Fruit fly (Drosophila melanogaster) whole organism, embryonic: Measurements from ENCODE around the gene CG9992.

ENCODE experiments used
- CG10321 ChIP-seq: fragments of 200-800 bp; sonication (Bioruptor generic); IDR thresholded peaks from 2 replicates; pipeline ENCODE4 v1.3.6; 2022; ENCODE audit warnings: missing biosample characterization, missing genetic modification characterization
- CG12391 ChIP-seq: fragments of 200-800 bp; sonication (Bioruptor generic); optimal IDR thresholded peaks from 3 replicates; lab custom pipeline; 2018; ENCODE audit warnings: missing biosample characterization, mild to moderate bottlenecking, missing genetic modification characterization, moderate library complexity
- CG15696 ChIP-seq: fragments of 200-800 bp; sonication (Bioruptor generic); optimal IDR thresholded peaks from 2 replicates; lab custom pipeline; 2019; ENCODE audit warnings: missing biosample characterization, mild to moderate bottlenecking, missing genetic modification characterization, moderate library complexity
- CG1792 ChIP-seq: fragments of 200-800 bp; sonication (Bioruptor generic); optimal IDR thresholded peaks from 2 replicates; lab custom pipeline; 2016; ENCODE audit warnings: missing biosample characterization, missing genetic modification characterization
- CG1832 ChIP-seq: fragments of 200-800 bp; sonication (Bioruptor generic); optimal IDR thresholded peaks from 2 replicates; lab custom pipeline; 2017; ENCODE audit warnings: missing biosample characterization, mild to moderate bottlenecking, missing genetic modification characterization, inconsistent platforms
- CG2678 ChIP-seq: fragments of 200-800 bp; sonication (Bioruptor generic); optimal IDR thresholded peaks from 3 replicates; lab custom pipeline; 2019; ENCODE audit warnings: missing biosample characterization, mild to moderate bottlenecking, missing genetic modification characterization, moderate library complexity
- CG32772 ChIP-seq: fragments of 200-800 bp; sonication (Bioruptor generic); IDR thresholded peaks from 2 replicates; pipeline ENCODE4 v1.3.6; 2022; ENCODE audit warnings: missing biosample characterization, missing genetic modification characterization
- CG43689 ChIP-seq: fragments of 200-800 bp; sonication (Bioruptor generic); IDR thresholded peaks from 2 replicates; pipeline ENCODE4 v1.3.6; 2022; ENCODE audit warnings: missing biosample characterization, missing genetic modification characterization
- CG4404 ChIP-seq: fragments of 200-800 bp; sonication (Bioruptor generic); IDR thresholded peaks from 2 replicates; pipeline ENCODE4 v1.3.6; 2022; ENCODE audit warnings: missing biosample characterization, missing genetic modification characterization
- CG6813 ChIP-seq: fragments of 200-800 bp; sonication (Bioruptor generic); optimal IDR thresholded peaks from 2 replicates; lab custom pipeline; 2017; ENCODE audit warnings: missing biosample characterization, missing genetic modification characterization, mild to moderate bottlenecking, moderate library complexity, missing genetic modification reagents
- CG7839 ChIP-seq: fragments of 200-800 bp; sonication (Bioruptor generic); optimal IDR thresholded peaks from 3 replicates; lab custom pipeline; 2018; ENCODE audit warnings: missing biosample characterization, mild to moderate bottlenecking, missing genetic modification characterization, moderate library complexity
- CG7963 ChIP-seq: fragments of 200-800 bp; sonication (Bioruptor generic); IDR thresholded peaks from 3 replicates; pipeline ENCODE4 v1.3.6; 2022; ENCODE audit warnings: missing biosample characterization, missing genetic modification characterization; ENCODE audit not compliant: partially characterized antibody
- CG7987 ChIP-seq: fragments of 200-800 bp; sonication (Bioruptor generic); optimal IDR thresholded peaks from 2 replicates; lab custom pipeline; 2018; ENCODE audit warnings: missing biosample characterization, mild to moderate bottlenecking, missing genetic modification characterization, moderate library complexity
- CG8924 ChIP-seq: fragments of 200-800 bp; optimal IDR thresholded peaks from 3 replicates; lab custom pipeline; 2019; ENCODE audit warnings: missing biosample characterization, mild to moderate bottlenecking, missing genetic modification characterization, moderate library complexity
- Camta ChIP-seq: fragments of 200-800 bp; sonication (Bioruptor generic); optimal IDR thresholded peaks from 2 replicates; lab custom pipeline; 2016; ENCODE audit warnings: missing biosample characterization, missing genetic modification characterization
- CoRest ChIP-seq: fragments of 200-800 bp; sonication (Bioruptor generic); optimal IDR thresholded peaks from 3 replicates; lab custom pipeline; 2018; ENCODE audit warnings: missing biosample characterization, mild to moderate bottlenecking, missing genetic modification characterization, moderate library complexity
- D ChIP-seq, 2 experiments: fragments of 200-800 bp in 1 of 2; fragments of >200 bp in 1 of 2; sonication (Bioruptor generic) in 1 of 2; optimal IDR thresholded peaks; 2 replicates in 1 of 2; 3 replicates in 1 of 2; lab custom pipeline; 2017; ENCODE audit warnings: mild to moderate bottlenecking in 1 of 2, missing biosample characterization in 1 of 2, missing genetic modification characterization in 1 of 2, missing genetic modification reagents in 1 of 2
- Dbx ChIP-seq: fragments of 200-800 bp; sonication (Bioruptor generic); IDR thresholded peaks from 3 replicates; pipeline ENCODE4 v1.3.6; 2022; ENCODE audit warnings: missing biosample characterization, missing genetic modification characterization
- Dek ChIP-seq: fragments of 200-800 bp; sonication (Bioruptor generic); optimal IDR thresholded peaks from 3 replicates; lab custom pipeline; 2019; ENCODE audit warnings: missing biosample characterization, mild to moderate bottlenecking, missing genetic modification characterization, moderate library complexity
- Doc3 ChIP-seq: fragments of 200-800 bp; sonication (Bioruptor generic); IDR thresholded peaks from 3 replicates; pipeline ENCODE4 v1.3.6; 2022; ENCODE audit warnings: missing biosample characterization, missing genetic modification characterization; ENCODE audit not compliant: partially characterized antibody
- Fer1 ChIP-seq: fragments of 200-800 bp; sonication (Bioruptor generic); optimal IDR thresholded peaks from 2 replicates; lab custom pipeline; 2017; ENCODE audit warnings: missing biosample characterization, mild to moderate bottlenecking, missing genetic modification characterization
- H15 ChIP-seq: fragments of 200-800 bp; sonication (Bioruptor generic); IDR thresholded peaks from 3 replicates; pipeline ENCODE4 v1.3.6; 2022; ENCODE audit warnings: missing biosample characterization, missing genetic modification characterization
- Hr3 ChIP-seq: fragments of 200-800 bp; sonication (Bioruptor generic); optimal IDR thresholded peaks from 3 replicates; lab custom pipeline; 2016; ENCODE audit warnings: missing biosample characterization, missing genetic modification characterization
- NK7.1 ChIP-seq: fragments of 200-800 bp; sonication (Bioruptor generic); optimal IDR thresholded peaks from 3 replicates; lab custom pipeline; 2016; ENCODE audit warnings: missing biosample characterization, missing genetic modification characterization
- PHDP ChIP-seq: fragments of 200-800 bp; sonication (Bioruptor generic); optimal IDR thresholded peaks from 3 replicates; lab custom pipeline; 2018; ENCODE audit warnings: missing biosample characterization, mild to moderate bottlenecking, missing genetic modification characterization, moderate library complexity
- Taf1 ChIP-seq: fragments of 200-800 bp; sonication (Bioruptor generic); IDR thresholded peaks from 2 replicates; pipeline ENCODE4 v1.3.6; 2022; ENCODE audit warnings: missing biosample characterization, missing genetic modification characterization
- Usf ChIP-seq: fragments of 200-800 bp; sonication (Bioruptor generic); optimal IDR thresholded peaks from 2 replicates; lab custom pipeline; 2017; ENCODE audit warnings: missing genotype, missing biosample characterization, missing genetic modification characterization
- Vsx1 ChIP-seq: fragments of 200-800 bp; sonication (Bioruptor generic); optimal IDR thresholded peaks from 2 replicates; lab custom pipeline; 2017; ENCODE audit warnings: missing biosample characterization, mild to moderate bottlenecking, missing genetic modification characterization, missing genetic modification reagents
- Xbp1 ChIP-seq: fragments of 200-800 bp; sonication (Bioruptor generic); optimal IDR thresholded peaks from 3 replicates; lab custom pipeline; 2016; ENCODE audit warnings: missing biosample characterization, mild to moderate bottlenecking, missing genetic modification characterization
- ara ChIP-seq: fragments of 200-800 bp; sonication (Bioruptor generic); IDR thresholded peaks from 2 replicates; pipeline ENCODE4 v1.3.6; 2022; ENCODE audit warnings: missing biosample characterization, missing genetic modification characterization
- ato ChIP-seq: fragments of 200-800 bp; sonication (Bioruptor generic); IDR thresholded peaks from 2 replicates; pipeline ENCODE4 v1.3.6; 2022; ENCODE audit warnings: missing biosample characterization, missing genetic modification characterization; ENCODE audit not compliant: partially characterized antibody
- corto ChIP-seq: fragments of 200-800 bp; sonication (Bioruptor generic); optimal IDR thresholded peaks from 2 replicates; lab custom pipeline; 2016; ENCODE audit warnings: missing biosample characterization, mild to moderate bottlenecking, missing genetic modification characterization, moderate library complexity
- cwo ChIP-seq: fragments of 200-800 bp; sonication (Bioruptor generic); optimal IDR thresholded peaks from 3 replicates; lab custom pipeline; 2017; ENCODE audit warnings: missing biosample characterization, missing genetic modification characterization, mild to moderate bottlenecking, moderate library complexity, missing genetic modification reagents
- dm ChIP-seq: fragments of 200-800 bp; sonication (Bioruptor generic); optimal IDR thresholded peaks from 3 replicates; lab custom pipeline; 2016; ENCODE audit warnings: missing biosample characterization, missing genetic modification characterization
- dysf ChIP-seq: fragments of 200-800 bp; sonication (Bioruptor generic); IDR thresholded peaks from 3 replicates; pipeline ENCODE4 v1.3.6; 2022; ENCODE audit warnings: missing biosample characterization, missing genetic modification characterization
- emc ChIP-seq: fragments of 200-800 bp; sonication (Bioruptor generic); optimal IDR thresholded peaks from 2 replicates; lab custom pipeline; 2016; ENCODE audit warnings: missing biosample characterization, missing genetic modification characterization
- fru ChIP-seq: fragments of >200 bp; optimal IDR thresholded peaks from 2 replicates; lab custom pipeline; 2017
- gt ChIP-seq: fragments of 200-800 bp; sonication (Bioruptor generic); IDR thresholded peaks from 2 replicates; pipeline ENCODE4 v1.3.6; 2022; ENCODE audit warnings: missing biosample characterization, missing genetic modification characterization
- klu ChIP-seq: fragments of 200-800 bp; sonication (Bioruptor generic); IDR thresholded peaks from 2 replicates; pipeline ENCODE4 v1.3.6; 2022; ENCODE audit warnings: missing biosample characterization, missing genetic modification characterization
- knrl ChIP-seq: fragments of 200-800 bp; sonication (Bioruptor generic); IDR thresholded peaks from 3 replicates; pipeline ENCODE4 v1.3.6; 2022; ENCODE audit warnings: missing biosample characterization, missing genetic modification characterization; ENCODE audit not compliant: partially characterized antibody
- otp ChIP-seq: fragments of 200-800 bp; sonication (Bioruptor generic); IDR thresholded peaks from 3 replicates; pipeline ENCODE4, ENCODE4 v1.3.6; 2022; ENCODE audit warnings: missing biosample characterization, missing genetic modification characterization
- ro ChIP-seq: fragments of 200-800 bp; sonication (Bioruptor generic); IDR thresholded peaks from 2 replicates; pipeline ENCODE4 v1.3.6; 2022; ENCODE audit warnings: missing biosample characterization, missing genetic modification characterization
- sd ChIP-seq: fragments of 200-800 bp; sonication (Bioruptor generic); optimal IDR thresholded peaks from 3 replicates; lab custom pipeline; 2018; ENCODE audit warnings: missing biosample characterization, mild to moderate bottlenecking, missing genetic modification characterization, moderate library complexity
- sna ChIP-seq: fragments of 200-800 bp; sonication (Bioruptor generic); IDR thresholded peaks from 2 replicates; pipeline ENCODE4 v1.3.6; 2022; ENCODE audit warnings: missing biosample characterization, missing genetic modification characterization; ENCODE audit not compliant: partially characterized antibody
- trem ChIP-seq: fragments of 200-800 bp; optimal IDR thresholded peaks from 3 replicates; lab custom pipeline; 2019; ENCODE audit warnings: missing biosample characterization, mild to moderate bottlenecking, missing genetic modification characterization, moderate library complexity
- twi ChIP-seq: fragments of 200-800 bp; optimal IDR thresholded peaks from 2 replicates; lab custom pipeline; 2019; ENCODE audit warnings: missing biosample characterization, mild to moderate bottlenecking, missing genetic modification characterization, moderate library complexity
- unc-4 ChIP-seq: fragments of 200-800 bp; sonication (Bioruptor generic); IDR thresholded peaks from 2 replicates; pipeline ENCODE4 v1.3.6; 2022; ENCODE audit warnings: missing biosample characterization, missing genetic modification characterization; ENCODE audit not compliant: partially characterized antibody
- vvl ChIP-seq: fragments of 200-800 bp; sonication (Bioruptor generic); IDR thresholded peaks from 2 replicates; pipeline ENCODE4 v1.3.6; 2022; ENCODE audit warnings: missing biosample characterization, missing genetic modification characterization
- z ChIP-seq: fragments of 200-800 bp; sonication (Bioruptor generic); IDR thresholded peaks from 3 replicates; pipeline ENCODE4 v1.3.6; 2022; ENCODE audit warnings: missing biosample characterization, missing genetic modification characterization

The CG9992 gene

dm6 chrX:16333434-16334141 is 51.1 kb downstream of the CG9992 start, which contains the start of the genes CG9921 and Dsp1:
Gene CG9921, minus strand, starts transcription at chrX:16333600.
Gene Dsp1, plus strand, starts transcription at chrX:16333612.
- TF ChIP-seq Dek (tag; lab: Kevin White, UChicago) (no peak), CG6813 (GFP tag; lab: Kevin White, UChicago) (peak; percentile 3), CG15696 (tag; lab: Kevin White, UChicago) (no peak), CG10321 (GFP tag; lab: Robert Waterston, UW) (no peak), corto (GFP tag; lab: Kevin White, UChicago) (peak; percentile 23), twi (tag; lab: Kevin White, UChicago) (no peak), ara (GFP tag; lab: Robert Waterston, UW) (no peak), Dbx (GFP tag; lab: Robert Waterston, UW) (peak; percentile 45; the same call in 1 of the 3 replicates), gt (GFP tag; lab: Robert Waterston, UW) (no peak), dm (GFP tag; lab: Kevin White, UChicago) (no peak), CG32772 (GFP tag; lab: Robert Waterston, UW) (no peak), D (optimal IDR thresholded peaks at IDR 0.05; lab: Kevin White, UChicago) (no peak), D (GFP tag; optimal IDR thresholded peaks at IDR 0.05; lab: Kevin White, UChicago) (no peak), cwo (GFP tag; lab: Kevin White, UChicago) (no peak), vvl (GFP tag; lab: Robert Waterston, UW) (no peak), CG8924 (tag; lab: Kevin White, UChicago) (peak; percentile 45), CG1792 (GFP tag; lab: Kevin White, UChicago) (no peak), Camta (GFP tag; lab: Kevin White, UChicago) (no peak), fru (no peak), CoRest (tag; lab: Kevin White, UChicago) (no peak), Usf (GFP tag; lab: Kevin White, UChicago) (no peak), Xbp1 (no peak), dysf (GFP tag; lab: Robert Waterston, UW) (no peak), ato (GFP tag; lab: Robert Waterston, UW) (no peak), unc-4 (GFP tag; lab: Robert Waterston, UW) (0 out of 2 replicates have a peak, but pooled peaks have one; percentile 21), CG7987 (GFP tag; lab: Kevin White, UChicago) (no peak), CG7963 (GFP tag; lab: Robert Waterston, UW) (no peak), PHDP (tag; lab: Kevin White, UChicago) (no peak), CG7839 (tag; lab: Kevin White, UChicago) (no peak), Doc3 (GFP tag; lab: Robert Waterston, UW) (no peak), otp (GFP tag; lab: Robert Waterston, UW) (no peak), ro (no peak), emc (no peak), Taf1 (GFP tag; lab: Robert Waterston, UW) (peak; percentile 26; the same call in 1 of the 2 replicates), CG12391 (no peak), Vsx1 (no peak), CG1832 (GFP tag; lab: Kevin White, UChicago) (no peak), H15 (no peak), Hr3 (no peak), trem (tag; lab: Kevin White, UChicago) (no peak), CG4404 (GFP tag; lab: Robert Waterston, UW) (no peak), Fer1 (GFP tag; lab: Kevin White, UChicago) (no peak), klu (GFP tag; lab: Robert Waterston, UW) (no peak), sd (no peak), CG43689 (GFP tag; lab: Robert Waterston, UW) (no peak), z (GFP tag; lab: Robert Waterston, UW) (no peak), NK7.1 (no peak), knrl (GFP tag; lab: Robert Waterston, UW) (no peak), CG2678 (tag; lab: Kevin White, UChicago) (no peak), sna (GFP tag; lab: Robert Waterston, UW) (no peak)
